Fruit fly (Drosophila melanogaster) whole organism, wandering third instar larva: ENCODE results near the gene Nup153.

Experiments used
- Abd-B ChIP-seq: fragments of >200 bp; optimal IDR thresholded peaks from 2 replicates; lab custom pipeline; 2017; ENCODE audit warnings: missing biosample characterization, missing genetic modification characterization
- CG32264 ChIP-seq: fragments of 200-800 bp; sonication (Bioruptor generic); optimal IDR thresholded peaks from 2 replicates; lab custom pipeline; 2016; ENCODE audit warnings: missing biosample characterization, missing genetic modification characterization
- CrebA ChIP-seq: fragments of 200-800 bp; sonication (Bioruptor generic); optimal IDR thresholded peaks from 2 replicates; lab custom pipeline; 2016; ENCODE audit warnings: missing biosample characterization, mild to moderate bottlenecking, missing genetic modification characterization, borderline replicate concordance
- Dfd ChIP-seq: fragments of >200 bp; optimal IDR thresholded peaks from 2 replicates; lab custom pipeline; 2017; ENCODE audit warnings: missing biosample characterization, missing genetic modification characterization
- Dif ChIP-seq: fragments of 200-275, 200-300 bp; sonication (Bioruptor generic); optimal IDR thresholded peaks from 2 replicates; lab custom pipeline; 2018; ENCODE audit warnings: missing biosample characterization, missing genetic modification characterization; ENCODE audit not compliant: partially characterized antibody
- GATAd ChIP-seq: sonication (Bioruptor generic); optimal IDR thresholded peaks from 2 replicates; lab custom pipeline; 2016; ENCODE audit warnings: missing biosample characterization, missing genetic modification characterization
- HLH106 ChIP-seq: fragments of 200-800 bp; optimal IDR thresholded peaks from 3 replicates; lab custom pipeline; 2019; ENCODE audit warnings: missing biosample characterization, mild to moderate bottlenecking, missing genetic modification characterization, moderate library complexity
- Hnf4 ChIP-seq: fragments of 200-800 bp; sonication (Bioruptor generic); optimal IDR thresholded peaks from 2 replicates; lab custom pipeline; 2016; ENCODE audit warnings: missing biosample characterization, mild to moderate bottlenecking, missing genetic modification characterization
- Hr83 ChIP-seq: fragments of 200-300 bp; sonication (Bioruptor generic); optimal IDR thresholded peaks from 2 replicates; lab custom pipeline; 2016; ENCODE audit warnings: missing biosample characterization, mild to moderate bottlenecking, missing genetic modification characterization, moderate library complexity; ENCODE audit not compliant: poor library complexity, severe bottlenecking
- Jra ChIP-seq: sonication (Bioruptor generic); optimal IDR thresholded peaks from 2 replicates; lab custom pipeline; 2016; ENCODE audit warnings: missing biosample characterization, missing genetic modification characterization
- Myc ChIP-seq: fragments of >200 bp; optimal IDR thresholded peaks from 2 replicates; lab custom pipeline; 2017
- OdsH ChIP-seq: fragments of 200-800 bp; sonication (Bioruptor generic); optimal IDR thresholded peaks from 2 replicates; lab custom pipeline; 2016; ENCODE audit warnings: missing biosample characterization, mild to moderate bottlenecking, missing genetic modification characterization
- Rel ChIP-seq, 2 experiments: fragments of 200-800 bp; sonication (Bioruptor generic) in 1 of 2; optimal IDR thresholded peaks; 2 replicates in 1 of 2; 3 replicates in 1 of 2; lab custom pipeline; 2016 to 2019; ENCODE audit warnings: mild to moderate bottlenecking in 2 of 2, missing biosample characterization in 2 of 2, missing genetic modification characterization in 2 of 2, moderate library complexity in 1 of 2
- Sp1 ChIP-seq: fragments of 200-800 bp; sonication (Bioruptor generic); optimal IDR thresholded peaks from 3 replicates; lab custom pipeline; 2019; ENCODE audit warnings: missing biosample characterization, mild to moderate bottlenecking, missing genetic modification characterization, moderate library complexity
- Vsx2 ChIP-seq: fragments of 200-300, 225-300 bp; sonication (Bioruptor generic); optimal IDR thresholded peaks from 2 replicates; lab custom pipeline; 2018; ENCODE audit warnings: missing biosample characterization, missing genetic modification characterization; ENCODE audit not compliant: partially characterized antibody
- br ChIP-seq: fragments of 200-800 bp; sonication (Bioruptor generic); optimal IDR thresholded peaks from 2 replicates; lab custom pipeline; 2016; ENCODE audit warnings: missing biosample characterization, missing genetic modification characterization
- dmrt93B ChIP-seq: fragments of 200-800 bp; sonication (Bioruptor generic); optimal IDR thresholded peaks from 2 replicates; lab custom pipeline; 2018; ENCODE audit warnings: missing biosample characterization, mild to moderate bottlenecking, missing genetic modification characterization
- dsf ChIP-seq: sonication (Bioruptor generic); optimal IDR thresholded peaks from 2 replicates; lab custom pipeline; 2016; ENCODE audit warnings: missing biosample characterization, missing genetic modification characterization, borderline replicate concordance
- ey ChIP-seq: fragments of 200-800 bp; sonication (Bioruptor generic); optimal IDR thresholded peaks from 2 replicates; lab custom pipeline; 2016; ENCODE audit warnings: missing biosample characterization, missing genetic modification characterization
- foxo ChIP-seq, 2 experiments: fragments of 200-800 bp; sonication (Bioruptor generic); optimal IDR thresholded peaks; 2 replicates in 1 of 2; 3 replicates in 1 of 2; lab custom pipeline; 2016 to 2017; ENCODE audit warnings: missing biosample characterization in 2 of 2, missing genetic modification characterization in 2 of 2
- fru ChIP-seq: fragments of 200-800 bp; sonication (Bioruptor generic); optimal IDR thresholded peaks from 3 replicates; lab custom pipeline; 2016; ENCODE audit warnings: missing biosample characterization, mild to moderate bottlenecking, missing genetic modification characterization
- h ChIP-seq: fragments of 200-800 bp; sonication (Bioruptor generic); optimal IDR thresholded peaks from 3 replicates; lab custom pipeline; 2016; ENCODE audit warnings: missing biosample characterization, mild to moderate bottlenecking, missing genetic modification characterization
- jim ChIP-seq: fragments of 175-275, 200-325 bp; sonication (Bioruptor generic); optimal IDR thresholded peaks from 2 replicates; lab custom pipeline; 2016; ENCODE audit warnings: missing biosample characterization, mild to moderate bottlenecking, missing genetic modification characterization
- lola ChIP-seq: fragments of >200 bp; optimal IDR thresholded peaks from 2 replicates; lab custom pipeline; 2017; ENCODE audit warnings: missing biosample characterization, missing genetic modification characterization
- pan ChIP-seq: fragments of >200 bp; optimal IDR thresholded peaks from 2 replicates; lab custom pipeline; 2017
- psq ChIP-seq: fragments of 200-800 bp; sonication (Bioruptor generic); optimal IDR thresholded peaks from 3 replicates; lab custom pipeline; 2017; ENCODE audit warnings: missing biosample characterization, mild to moderate bottlenecking, missing genetic modification characterization, moderate library complexity
- rgr ChIP-seq: fragments of 200-800 bp; sonication (Bioruptor generic); optimal IDR thresholded peaks from 3 replicates; lab custom pipeline; 2016; ENCODE audit warnings: missing biosample characterization, mild to moderate bottlenecking, missing genetic modification characterization
- sage ChIP-seq: fragments of 200-800 bp; sonication (Bioruptor generic); optimal IDR thresholded peaks from 2 replicates; lab custom pipeline; 2016; ENCODE audit warnings: missing biosample characterization, mild to moderate bottlenecking, missing genetic modification characterization
- sv ChIP-seq: fragments of 200-800 bp; sonication (Bioruptor generic); optimal IDR thresholded peaks from 3 replicates; lab custom pipeline; 2016; ENCODE audit warnings: missing biosample characterization, missing genetic modification characterization

The Nup153 gene

dm6 chrX:16570572-16571224 is 28.3 kb upstream of the Nup153 start:
- TF ChIP-seq Vsx2 (GFP tag; lab: Kevin White, UChicago) (no peak), GATAd (no peak), Dif (GFP tag; lab: Kevin White, UChicago) (no peak), CrebA (no peak), sv (no peak), HLH106 (tag; lab: Kevin White, UChicago) (no peak), ey (peak; percentile 21)

DNA sequence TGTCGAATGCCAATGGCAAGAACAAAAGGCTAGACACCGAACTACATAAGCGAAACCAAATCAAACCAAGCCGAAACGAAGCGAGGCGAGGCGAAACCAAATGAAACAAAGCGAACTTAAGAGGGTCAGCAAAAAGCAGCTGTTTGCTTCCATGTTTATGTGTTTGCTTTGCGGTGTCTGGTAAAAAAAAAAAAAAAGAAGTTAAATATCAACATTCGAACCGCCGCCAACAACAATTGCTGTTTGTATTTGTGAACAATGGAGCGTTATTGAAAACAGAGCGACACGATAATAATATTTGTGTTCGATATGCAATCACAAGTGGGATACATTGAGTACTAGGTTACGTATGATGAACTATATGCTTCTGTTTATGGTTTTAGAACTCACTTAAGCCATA is 25.4 kb upstream of the Nup153 start:
- TF ChIP-seq Hnf4 (GFP tag; lab: Kevin White, UChicago) (peak; percentile 23), lola (GFP tag; lab: Kevin White, UChicago) (no peak), Rel (GFP tag; optimal IDR thresholded peaks at IDR 0.05; lab: Kevin White, UChicago) (no peak), Rel (tag; optimal IDR thresholded peaks at IDR 0.05; lab: Kevin White, UChicago) (no peak), br (GFP tag; lab: Kevin White, UChicago) (peak; percentile 14), h (GFP tag; lab: Kevin White, UChicago) (peak; percentile 29), foxo (GFP tag; optimal IDR thresholded peaks at IDR 0.05; lab: Kevin White, UChicago) (peak in 1 of 2 experiments; percentile 46), fru (peak; percentile 26), OdsH (GFP tag; lab: Kevin White, UChicago) (peak; percentile 50), Jra (GFP tag; lab: Kevin White, UChicago) (peak; percentile 9), dsf (GFP tag; lab: Kevin White, UChicago) (no peak), rgr (GFP tag; lab: Kevin White, UChicago) (peak; percentile 55)

DNA sequence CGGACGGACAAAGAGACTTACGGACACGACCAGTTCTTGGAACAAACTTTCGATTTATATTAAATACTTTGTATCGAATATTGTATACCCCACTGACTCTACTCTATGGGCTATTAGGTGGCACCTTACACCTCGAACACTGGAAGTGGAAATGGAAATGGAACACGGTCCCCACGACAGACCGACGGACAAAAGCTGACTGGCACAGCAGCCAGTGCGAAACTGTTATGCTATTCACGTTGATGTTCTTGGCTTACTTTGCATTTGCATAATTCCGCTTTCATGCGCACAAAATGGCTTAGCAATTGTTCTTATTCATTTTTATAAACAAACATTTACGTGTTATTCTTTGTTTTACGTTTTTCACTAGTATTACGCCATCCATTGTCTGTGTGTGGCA is 24.9 kb upstream of the Nup153 start:
- TF ChIP-seq Myc (lab: Kevin White, UChicago) (no peak), dsf (GFP tag; lab: Kevin White, UChicago) (no peak), lola (GFP tag; lab: Kevin White, UChicago) (no peak), GATAd (no peak), br (GFP tag; lab: Kevin White, UChicago) (no peak), CrebA (no peak), CG32264 (no peak), Hr83 (GFP tag; lab: Kevin White, UChicago) (no peak), Jra (GFP tag; lab: Kevin White, UChicago) (no peak), foxo (GFP tag; optimal IDR thresholded peaks at IDR 0.05; lab: Kevin White, UChicago) (no peak), rgr (GFP tag; lab: Kevin White, UChicago) (no peak), h (GFP tag; lab: Kevin White, UChicago) (no peak), sv (no peak), fru (no peak), sage (GFP tag; lab: Kevin White, UChicago) (no peak), HLH106 (tag; lab: Kevin White, UChicago) (no peak), Abd-B (no peak), Rel (GFP tag; optimal IDR thresholded peaks at IDR 0.05; lab: Kevin White, UChicago) (no peak), Rel (tag; optimal IDR thresholded peaks at IDR 0.05; lab: Kevin White, UChicago) (no peak), psq (GFP tag; lab: Kevin White, UChicago) (no peak), Vsx2 (GFP tag; lab: Kevin White, UChicago) (no peak)

dm6 chrX:16575097-16575496 is 23.9 kb upstream of the Nup153 start:
- TF ChIP-seq lola (GFP tag; lab: Kevin White, UChicago): no peak
- no peak for TF ChIP-seq pan (lab: Kevin White, UChicago)
- no peak for TF ChIP-seq sv
- peak; percentile 93 for TF ChIP-seq Dfd (GFP tag; lab: Kevin White, UChicago)
- TF ChIP-seq OdsH (GFP tag; lab: Kevin White, UChicago): no peak
- no peak for TF ChIP-seq rgr (GFP tag; lab: Kevin White, UChicago)
- no peak for TF ChIP-seq dmrt93B

DNA sequence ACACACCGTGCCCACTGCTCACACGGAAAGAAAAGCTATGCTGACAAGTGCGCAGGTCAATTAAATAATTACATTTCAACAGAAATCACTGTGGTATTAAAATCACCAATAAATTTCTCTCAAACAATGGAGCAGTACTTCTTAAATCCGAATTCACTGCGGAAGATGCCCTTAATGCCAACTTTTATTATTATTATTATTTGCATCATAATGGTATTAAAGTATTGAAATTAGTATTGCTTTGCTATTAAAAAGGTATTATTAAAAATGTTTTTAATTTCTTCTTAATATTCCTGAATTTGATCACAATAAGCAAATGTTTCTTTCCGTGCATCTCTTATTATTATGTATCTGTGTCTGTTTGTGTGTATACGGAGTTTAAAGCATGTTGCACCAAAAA is 19.1 kb upstream of the Nup153 start:
- TF ChIP-seq psq (GFP tag; lab: Kevin White, UChicago) (no peak), dmrt93B (no peak), fru (peak; percentile 20), HLH106 (tag; lab: Kevin White, UChicago) (peak; percentile 26), ey (no peak), sv (peak; percentile 15), Sp1 (GFP tag; lab: Kevin White, UChicago) (peak; percentile 25), Dfd (GFP tag; lab: Kevin White, UChicago) (no peak), OdsH (GFP tag; lab: Kevin White, UChicago) (no peak), foxo (GFP tag; optimal IDR thresholded peaks at IDR 0.05; lab: Kevin White, UChicago) (peak in 1 of 2 experiments; percentile 15), jim (GFP tag; lab: Kevin White, UChicago) (no peak), Myc (lab: Kevin White, UChicago) (no peak), sage (GFP tag; lab: Kevin White, UChicago) (no peak), GATAd (no peak)
- TF ChIP-seq, all 38 proteins: peak for 5
